Fruit fly (Drosophila melanogaster) whole organism, pupa: Measurements from ENCODE around the gene Os-C.

Experiments used
- CG10348 ChIP-seq: fragments of 200-800 bp; sonication (Bioruptor generic); IDR thresholded peaks from 2 replicates; pipeline ENCODE4 v1.3.6; 2022; ENCODE audit warnings: missing biosample characterization, missing genetic modification characterization
- CG12605 ChIP-seq: fragments of 200-800 bp; sonication (Bioruptor generic); IDR thresholded peaks from 2 replicates; pipeline ENCODE4 v1.3.6; 2022; ENCODE audit warnings: missing biosample characterization, missing genetic modification characterization
- CG13204 ChIP-seq: fragments of 200-800 bp; sonication (Bioruptor generic); optimal IDR thresholded peaks from 2 replicates; lab custom pipeline; 2018; ENCODE audit warnings: missing biosample characterization, mild to moderate bottlenecking, missing genetic modification characterization, moderate library complexity
- CG14655 ChIP-seq: fragments of 200-800 bp; sonication (Bioruptor generic); optimal IDR thresholded peaks from 3 replicates; lab custom pipeline; 2017; ENCODE audit warnings: mild to moderate bottlenecking, missing biosample characterization, missing genetic modification reagents, missing genetic modification characterization
- CG15710 ChIP-seq: fragments of 200-800 bp; sonication (Bioruptor generic); optimal IDR thresholded peaks from 2 replicates; lab custom pipeline; 2018; ENCODE audit warnings: missing biosample characterization, mild to moderate bottlenecking, missing genetic modification characterization, moderate library complexity
- CG17806 ChIP-seq: fragments of 200-800 bp; sonication (Bioruptor generic); optimal IDR thresholded peaks from 2 replicates; lab custom pipeline; 2018; ENCODE audit warnings: missing biosample characterization, mild to moderate bottlenecking, missing genetic modification characterization, moderate library complexity
- CG32121 ChIP-seq: fragments of 200-800 bp; sonication (Bioruptor generic); IDR thresholded peaks from 2 replicates; pipeline ENCODE4 v1.3.6; 2022; ENCODE audit warnings: missing biosample characterization, missing genetic modification characterization
- CG34367 ChIP-seq: fragments of 200-800 bp; sonication (Bioruptor generic); optimal IDR thresholded peaks from 2 replicates; lab custom pipeline; 2018; ENCODE audit warnings: missing biosample characterization, mild to moderate bottlenecking, missing genetic modification characterization
- CG4496 ChIP-seq: fragments of 200-800 bp; sonication (Bioruptor generic); IDR thresholded peaks from 3 replicates; pipeline ENCODE4 v1.3.6; 2022; ENCODE audit warnings: missing biosample characterization, missing genetic modification characterization
- CG8159 ChIP-seq: fragments of 200-800 bp; sonication (Bioruptor generic); optimal IDR thresholded peaks from 3 replicates; lab custom pipeline; 2018; ENCODE audit warnings: missing biosample characterization, mild to moderate bottlenecking, missing genetic modification characterization, moderate library complexity
- CG8301 ChIP-seq: fragments of 200-800 bp; sonication (Bioruptor generic); optimal IDR thresholded peaks from 2 replicates; lab custom pipeline; 2018; ENCODE audit warnings: missing biosample characterization, mild to moderate bottlenecking, missing genetic modification characterization
- CG9948 ChIP-seq: fragments of 200-800 bp; sonication (Bioruptor generic); optimal IDR thresholded peaks from 2 replicates; lab custom pipeline; 2018; ENCODE audit warnings: missing biosample characterization, mild to moderate bottlenecking, missing genetic modification characterization, moderate library complexity
- D1 ChIP-seq: fragments of 200-800 bp; sonication (Bioruptor generic); optimal IDR thresholded peaks from 2 replicates; lab custom pipeline; 2018; ENCODE audit warnings: missing biosample characterization, mild to moderate bottlenecking, missing genetic modification characterization, moderate library complexity
- EcR ChIP-seq: fragments of 200-800 bp; sonication (Bioruptor generic); optimal IDR thresholded peaks from 3 replicates; lab custom pipeline; 2019; ENCODE audit warnings: missing biosample characterization, missing genetic modification characterization, mild to moderate bottlenecking, moderate library complexity, missing genetic modification reagents
- Ets98B ChIP-seq: fragments of 200-800 bp; sonication (Bioruptor generic); IDR thresholded peaks from 2 replicates; pipeline ENCODE4 v1.3.6; 2022; ENCODE audit warnings: missing biosample characterization, missing genetic modification characterization
- Pif1A ChIP-seq: fragments of 200-800 bp; sonication (Bioruptor generic); optimal IDR thresholded peaks from 3 replicates; lab custom pipeline; 2016; ENCODE audit warnings: missing biosample characterization, missing genetic modification characterization
- Pif1B ChIP-seq: fragments of 200-800 bp; sonication (Bioruptor generic); optimal IDR thresholded peaks from 3 replicates; lab custom pipeline; 2016; ENCODE audit warnings: missing biosample characterization, missing genetic modification characterization
- Snoo ChIP-seq: fragments of 200-800 bp; sonication (Bioruptor generic); optimal IDR thresholded peaks from 3 replicates; lab custom pipeline; 2017; ENCODE audit warnings: missing biosample characterization, mild to moderate bottlenecking, missing genetic modification characterization, inconsistent platforms
- fd96Ca ChIP-seq: fragments of 200-800 bp; sonication (Bioruptor generic); IDR thresholded peaks from 3 replicates; pipeline ENCODE4 v1.3.6; 2022; ENCODE audit warnings: missing biosample characterization, missing genetic modification characterization
- gl ChIP-seq: fragments of 200-800 bp; sonication (Bioruptor generic); optimal IDR thresholded peaks from 2 replicates; lab custom pipeline; 2018; ENCODE audit warnings: missing biosample characterization, mild to moderate bottlenecking, missing genetic modification characterization
- rn ChIP-seq: fragments of 200-800 bp; sonication (Bioruptor generic); IDR thresholded peaks from 2 replicates; pipeline ENCODE4 v1.3.6; 2022; ENCODE audit warnings: missing biosample characterization, missing genetic modification characterization

The Os-C gene

DNA sequence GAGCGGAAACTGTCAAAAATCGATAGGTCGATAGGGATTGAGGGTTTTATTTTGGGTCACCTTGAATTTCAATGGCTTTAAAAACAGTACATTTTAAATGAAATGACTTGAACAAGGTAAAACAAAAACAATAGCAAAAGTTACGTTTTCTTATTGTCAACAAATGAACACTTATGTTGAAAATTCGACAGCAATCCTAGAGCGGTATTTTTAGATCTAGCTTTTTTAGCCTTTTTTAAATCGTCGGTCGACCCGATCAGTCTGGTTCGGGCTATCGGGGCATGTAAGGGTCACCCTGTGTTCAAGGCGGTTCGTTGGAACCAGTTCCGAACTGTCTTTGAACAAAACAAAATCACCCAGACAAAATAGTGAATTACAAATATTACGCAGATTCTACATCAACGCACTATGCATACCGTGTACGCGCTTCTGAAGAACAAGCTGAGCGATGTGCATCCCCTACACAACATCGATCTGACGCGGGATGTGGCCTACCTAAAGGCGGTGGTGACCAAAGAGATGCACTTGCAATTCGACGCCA, 30.4 kb downstream of the Os-C start, which contains the start of the genes CG11052 and CG3223:
Gene CG11052 (minus strand): TSS at position 218 of the 541 bp plus-strand sequence.
Gene CG3223 (plus strand): TSS at position 321 of the 541 bp plus-strand sequence.
- no peak for TF ChIP-seq CG8301 (tag; lab: Kevin White, UChicago)
- peak; percentile 36; the same call in 1 of the 3 replicates for TF ChIP-seq CG4496 (GFP tag; lab: Robert Waterston, UW)
- TF ChIP-seq Ets98B = 0 out of 2 replicates have a peak, but pooled peaks have one; percentile 6
- peak; percentile 17 for TF ChIP-seq Snoo (tag; lab: Kevin White, UChicago)
- peak; percentile 94 for TF ChIP-seq EcR (GFP tag; lab: Kevin White, UChicago)
- TF ChIP-seq CG15710 (tag; lab: Kevin White, UChicago) = no peak
- no peak for TF ChIP-seq gl (tag; lab: Kevin White, UChicago)
- no peak for TF ChIP-seq CG34367 (tag; lab: Kevin White, UChicago)
- TF ChIP-seq CG14655 = no peak

DNA sequence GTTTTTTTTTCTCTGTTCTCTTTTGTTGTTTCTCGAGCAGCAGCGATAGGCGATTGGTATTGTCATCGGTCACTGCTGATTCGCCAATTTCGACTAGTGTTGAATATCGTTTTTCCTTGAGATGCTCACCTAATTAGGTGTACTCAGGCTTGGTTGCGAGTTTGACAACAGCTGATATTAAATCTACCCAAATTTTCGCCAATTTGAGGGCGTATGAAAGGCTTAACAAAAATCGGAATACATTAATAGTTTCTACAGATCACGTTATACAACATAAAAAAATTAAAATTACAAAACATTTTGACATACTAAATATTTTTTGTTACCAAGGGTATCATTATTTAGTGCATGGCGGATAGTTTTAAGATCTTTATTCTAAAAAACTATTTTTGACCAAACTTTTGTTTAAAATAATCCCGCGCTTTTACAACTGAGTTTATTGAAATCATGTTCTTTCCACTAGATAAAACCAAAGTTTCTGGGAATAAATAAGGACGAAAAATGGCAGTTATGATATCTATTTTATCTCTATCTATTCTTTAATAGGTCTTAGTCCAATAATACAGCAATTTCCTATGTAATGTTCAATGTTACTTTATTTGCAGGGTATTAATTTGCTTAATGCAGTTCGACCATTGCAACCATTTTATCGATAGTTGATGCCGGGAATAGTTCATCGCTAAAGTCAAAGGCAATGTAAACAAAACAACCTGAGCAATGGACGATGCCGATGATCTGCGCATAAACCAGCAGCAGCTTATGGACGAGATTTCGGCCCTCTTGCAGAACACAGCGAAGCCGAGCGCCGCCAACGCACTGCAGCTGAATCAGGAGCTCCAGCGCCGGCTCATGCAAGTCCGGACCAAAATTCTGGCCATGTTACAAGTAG, 34.6 kb downstream of the Os-C start, which contains the start of the genes CG10435 and Pbp95:
Gene CG10435 (minus strand): TSS at position 81 of the 889 bp plus-strand sequence.
Gene Pbp95 (plus strand): TSS at position 671 of the 889 bp plus-strand sequence.
- TF ChIP-seq CG4496 (GFP tag; lab: Robert Waterston, UW) (peak; percentile 66), CG32121 (GFP tag; lab: Robert Waterston, UW) (no peak), D1 (tag; lab: Kevin White, UChicago) (no peak), CG8301 (tag; lab: Kevin White, UChicago) (no peak), CG17806 (peak; percentile 4), CG9948 (tag; lab: Kevin White, UChicago) (no peak), rn (GFP tag; lab: Robert Waterston, UW) (0 out of 2 replicates have a peak, but pooled peaks have one; percentile 11), fd96Ca (GFP tag; lab: Robert Waterston, UW) (peak; percentile 69; the same call in 2 of the 3 replicates), CG14655 (no peak), Ets98B (peak; percentile 50), CG8159 (tag; lab: Kevin White, UChicago) (no peak)
- TF ChIP-seq, all 21 proteins: peak for 5

DNA sequence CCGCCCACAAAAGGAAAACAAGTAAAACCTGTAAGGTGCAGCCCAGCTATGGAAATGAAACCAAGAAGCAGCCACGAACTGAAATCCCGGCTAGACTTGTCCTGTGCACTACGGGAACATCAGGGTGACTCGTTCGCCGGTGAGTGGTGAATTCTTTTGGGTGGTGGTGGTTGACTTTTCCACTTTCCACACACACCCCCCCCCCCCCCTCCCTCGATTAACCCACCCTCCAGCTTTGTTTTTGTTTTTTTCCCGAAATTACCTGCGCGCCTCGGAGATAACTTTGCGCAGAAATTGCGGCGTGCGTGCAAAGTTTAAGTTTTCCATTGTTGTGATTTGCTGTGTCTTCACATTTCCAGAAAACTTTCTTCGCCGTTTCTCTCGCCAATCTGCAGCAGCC, 47.8 kb downstream of the Os-C start:
- TF ChIP-seq Snoo (tag; lab: Kevin White, UChicago) = no peak

DNA sequence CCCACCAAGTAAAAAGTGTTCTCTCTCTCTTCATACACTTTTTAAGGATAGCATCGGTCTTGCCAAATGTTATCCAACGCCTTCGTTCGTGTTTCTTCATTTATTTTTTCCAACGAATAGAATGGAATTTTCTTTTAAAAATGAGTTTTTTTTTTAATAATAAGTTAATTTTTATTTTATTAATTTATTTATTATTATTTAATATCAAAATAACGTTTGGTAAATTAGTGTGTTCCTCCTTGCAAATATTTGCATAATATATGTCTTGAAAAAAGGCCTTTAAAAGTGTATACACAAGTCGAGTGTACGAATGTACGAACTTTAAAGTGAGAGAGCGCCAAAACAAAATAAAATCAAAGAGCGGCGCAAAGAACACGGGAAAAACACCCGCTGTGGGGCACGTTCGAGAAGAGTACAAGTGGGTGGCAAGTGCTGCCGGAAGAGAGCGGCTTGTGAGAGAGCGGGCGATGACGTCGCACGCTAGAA, 48.5 kb downstream of the Os-C start:
- TF ChIP-seq Pif1A = peak; percentile 38
- peak; percentile 62 for TF ChIP-seq CG12605 (GFP tag; lab: Robert Waterston, UW)
- peak; percentile 87 for TF ChIP-seq CG9948 (tag; lab: Kevin White, UChicago)
- TF ChIP-seq CG13204 (GFP tag; lab: Kevin White, UChicago) = peak; percentile 79
- TF ChIP-seq Snoo (tag; lab: Kevin White, UChicago) = peak; percentile 85
- peak; percentile 85 for TF ChIP-seq CG34367 (tag; lab: Kevin White, UChicago)
- TF ChIP-seq CG4496 (GFP tag; lab: Robert Waterston, UW) = peak; percentile 43; the same call in 1 of the 3 replicates
- peak; percentile 43 for TF ChIP-seq EcR (GFP tag; lab: Kevin White, UChicago)
- TF ChIP-seq CG17806 = peak; percentile 80
- TF ChIP-seq CG10348 (GFP tag; lab: Robert Waterston, UW) = 0 out of 2 replicates have a peak, but pooled peaks have one; percentile 11
- TF ChIP-seq D1 (tag; lab: Kevin White, UChicago) = peak; percentile 85
- no peak for TF ChIP-seq rn (GFP tag; lab: Robert Waterston, UW)
- TF ChIP-seq CG8301 (tag; lab: Kevin White, UChicago) = peak; percentile 55
- no peak for TF ChIP-seq fd96Ca (GFP tag; lab: Robert Waterston, UW)
- peak; percentile 86 for TF ChIP-seq Pif1B (GFP tag; lab: Kevin White, UChicago)
- TF ChIP-seq gl (tag; lab: Kevin White, UChicago) = no peak
- TF ChIP-seq CG15710 (tag; lab: Kevin White, UChicago) = peak; percentile 93
- TF ChIP-seq CG8159 (tag; lab: Kevin White, UChicago) = peak; percentile 91
- TF ChIP-seq Ets98B = peak; percentile 65
- TF ChIP-seq CG14655 = peak; percentile 93
- TF ChIP-seq CG32121 (GFP tag; lab: Robert Waterston, UW) = peak; percentile 63
